Fruit fly (Drosophila melanogaster) whole organism, embryonic: Measurements from ENCODE around the gene nmo.

Source experiments
- Antp ChIP-seq: fragments of 200-800 bp; sonication (Bioruptor generic); optimal IDR thresholded peaks from 3 replicates; lab custom pipeline; 2016; ENCODE audit warnings: missing biosample characterization, missing genetic modification characterization
- CG10209 ChIP-seq: fragments of 200-800 bp; sonication (Bioruptor generic); optimal IDR thresholded peaks from 3 replicates; lab custom pipeline; 2017; ENCODE audit warnings: missing biosample characterization, mild to moderate bottlenecking, missing genetic modification characterization, missing genetic modification reagents
- CG10431 ChIP-seq: fragments of 200-800 bp; sonication (Bioruptor generic); optimal IDR thresholded peaks from 3 replicates; lab custom pipeline; 2018; ENCODE audit warnings: missing biosample characterization, mild to moderate bottlenecking, missing genetic modification characterization
- CG11456 ChIP-seq: fragments of 200-800 bp; sonication (Bioruptor generic); IDR thresholded peaks from 3 replicates; pipeline ENCODE4 v1.3.6; 2022; ENCODE audit warnings: missing biosample characterization, missing genetic modification characterization
- CG11696 ChIP-seq: fragments of 200-800 bp; sonication (Bioruptor generic); IDR thresholded peaks from 2 replicates; pipeline ENCODE4 v1.3.6; 2022; ENCODE audit warnings: missing biosample characterization, missing genetic modification characterization
- CG1529 ChIP-seq: fragments of 200-800 bp; sonication (Bioruptor generic); optimal IDR thresholded peaks from 3 replicates; lab custom pipeline; 2018; ENCODE audit warnings: missing biosample characterization, missing genetic modification characterization
- CG17328 ChIP-seq: fragments of 200-800 bp; sonication (Bioruptor generic); IDR thresholded peaks from 2 replicates; pipeline ENCODE4 v1.3.6; 2022; ENCODE audit warnings: missing biosample characterization, missing genetic modification characterization
- CG18476 ChIP-seq: fragments of 200-800 bp; sonication (Bioruptor generic); optimal IDR thresholded peaks from 2 replicates; lab custom pipeline; 2016; ENCODE audit warnings: missing biosample characterization, mild to moderate bottlenecking, missing genetic modification characterization
- CG31388 ChIP-seq: fragments of 200-800 bp; sonication (Bioruptor generic); optimal IDR thresholded peaks from 2 replicates; lab custom pipeline; 2016; ENCODE audit warnings: missing biosample characterization, missing genetic modification characterization
- CG34376 ChIP-seq: fragments of 200-800 bp; sonication (Bioruptor generic); optimal IDR thresholded peaks from 2 replicates; lab custom pipeline; 2018; ENCODE audit warnings: missing biosample characterization, mild to moderate bottlenecking, missing genetic modification characterization
- CG34422 ChIP-seq: fragments of 200-800 bp; sonication (Bioruptor generic); IDR thresholded peaks from 3 replicates; pipeline ENCODE4 v1.3.6; 2022; ENCODE audit warnings: missing biosample characterization, missing genetic modification characterization
- CG6791 ChIP-seq: fragments of 200-800 bp; sonication (Bioruptor generic); IDR thresholded peaks from 3 replicates; pipeline ENCODE4 v1.3.6; 2022; ENCODE audit warnings: missing biosample characterization, missing genetic modification characterization; ENCODE audit not compliant: partially characterized antibody
- CG7357 ChIP-seq: fragments of 200-800 bp; sonication (Bioruptor generic); IDR thresholded peaks from 3 replicates; pipeline ENCODE4 v1.3.6; 2022; ENCODE audit warnings: missing biosample characterization, missing genetic modification characterization
- CG8359 ChIP-seq: fragments of 200-800 bp; sonication (Bioruptor generic); optimal IDR thresholded peaks from 2 replicates; lab custom pipeline; 2017; ENCODE audit warnings: missing biosample characterization, mild to moderate bottlenecking, missing genetic modification characterization, borderline replicate concordance
- CkIIα-i1 ChIP-seq: fragments of 200-800 bp; sonication (Bioruptor generic); IDR thresholded peaks from 2 replicates; pipeline ENCODE4 v1.3.6; 2022; ENCODE audit warnings: missing biosample characterization, missing genetic modification characterization
- CrebB ChIP-seq: fragments of 200-800 bp; sonication (Bioruptor generic); optimal IDR thresholded peaks from 3 replicates; lab custom pipeline; 2018; ENCODE audit warnings: missing biosample characterization, mild to moderate bottlenecking, missing genetic modification characterization
- Dad ChIP-seq: fragments of 200-800 bp; sonication (Bioruptor generic); optimal IDR thresholded peaks from 3 replicates; lab custom pipeline; 2016; ENCODE audit warnings: missing biosample characterization, missing genetic modification characterization
- Dek ChIP-seq: fragments of 200-800 bp; sonication (Bioruptor generic); optimal IDR thresholded peaks from 3 replicates; lab custom pipeline; 2019; ENCODE audit warnings: missing biosample characterization, mild to moderate bottlenecking, missing genetic modification characterization, moderate library complexity
- ERR ChIP-seq: fragments of 200-800 bp; sonication (Bioruptor generic); optimal IDR thresholded peaks from 2 replicates; lab custom pipeline; 2016; ENCODE audit warnings: missing biosample characterization, missing genetic modification characterization
- Ets65A ChIP-seq: fragments of 200-800 bp; sonication (Bioruptor generic); peaks from one replicate; lab custom pipeline; 2016; ENCODE audit warnings: missing biosample characterization, missing genetic modification characterization
- MBD-R2 ChIP-seq: fragments of 200-800 bp; sonication (Bioruptor generic); IDR thresholded peaks from 2 replicates; pipeline ENCODE4 v1.3.6; 2022; ENCODE audit warnings: missing biosample characterization, missing genetic modification characterization
- Mad ChIP-seq: fragments of 200-800 bp; sonication (Bioruptor generic); optimal IDR thresholded peaks from 2 replicates; lab custom pipeline; 2016; ENCODE audit warnings: missing biosample characterization, missing genetic modification characterization
- Max ChIP-seq: fragments of 200-800 bp; sonication (Bioruptor generic); optimal IDR thresholded peaks from 2 replicates; lab custom pipeline; 2016; ENCODE audit warnings: missing biosample characterization, mild to moderate bottlenecking, missing genetic modification characterization
- Mes4 ChIP-seq: fragments of 200-800 bp; sonication (Bioruptor generic); optimal IDR thresholded peaks from 2 replicates; lab custom pipeline; 2016; ENCODE audit warnings: missing biosample characterization, missing genetic modification characterization
- Oaz ChIP-seq: fragments of 200-800 bp; sonication (Bioruptor generic); IDR thresholded peaks from 2 replicates; pipeline ENCODE4 v1.3.6; 2022; ENCODE audit warnings: missing biosample characterization, missing genetic modification characterization
- Opbp ChIP-seq: fragments of 200-800 bp; sonication (Bioruptor generic); IDR thresholded peaks from 3 replicates; pipeline ENCODE4 v1.3.6; 2022; ENCODE audit warnings: missing biosample characterization, missing genetic modification characterization; ENCODE audit not compliant: partially characterized antibody
- Poxn ChIP-seq: fragments of 200-800 bp; sonication (Bioruptor generic); IDR thresholded peaks from 2 replicates; pipeline ENCODE4 v1.3.6; 2022; ENCODE audit warnings: missing biosample characterization, missing genetic modification characterization
- Rfx ChIP-seq: fragments of 200-800 bp; sonication (Bioruptor generic); IDR thresholded peaks from 2 replicates; pipeline ENCODE4 v1.3.6; 2022; ENCODE audit warnings: missing biosample characterization, missing genetic modification characterization
- Six4 ChIP-seq: fragments of 200-800 bp; sonication (Bioruptor generic); optimal IDR thresholded peaks from 2 replicates; lab custom pipeline; 2016; ENCODE audit warnings: missing biosample characterization, missing genetic modification characterization
- Sox100B ChIP-seq: fragments of 200-800 bp; sonication (Bioruptor generic); optimal IDR thresholded peaks from 3 replicates; lab custom pipeline; 2018; ENCODE audit warnings: missing biosample characterization, mild to moderate bottlenecking, missing genetic modification characterization
- Sry-β ChIP-seq: fragments of 200-800 bp; sonication (Bioruptor generic); optimal IDR thresholded peaks from 2 replicates; lab custom pipeline; 2018; ENCODE audit warnings: missing biosample characterization, mild to moderate bottlenecking, missing genetic modification characterization, moderate library complexity
- Ssrp ChIP-seq: fragments of 200-800 bp; sonication (Bioruptor generic); optimal IDR thresholded peaks from 2 replicates; lab custom pipeline; 2018; ENCODE audit warnings: missing biosample characterization, mild to moderate bottlenecking, missing genetic modification characterization, moderate library complexity
- aop ChIP-seq: fragments of 200-800 bp; sonication (Bioruptor generic); IDR thresholded peaks from 2 replicates; pipeline ENCODE4 v1.3.6; 2022; ENCODE audit warnings: missing biosample characterization, missing genetic modification characterization
- ato ChIP-seq: fragments of 200-800 bp; sonication (Bioruptor generic); IDR thresholded peaks from 2 replicates; pipeline ENCODE4 v1.3.6; 2022; ENCODE audit warnings: missing biosample characterization, missing genetic modification characterization; ENCODE audit not compliant: partially characterized antibody
- cas ChIP-seq: fragments of 200-800 bp; sonication (Bioruptor generic); IDR thresholded peaks from 2 replicates; pipeline ENCODE4 v1.3.6; 2022; ENCODE audit warnings: missing biosample characterization, missing genetic modification characterization
- cato ChIP-seq: fragments of 200-800 bp; sonication (Bioruptor generic); optimal IDR thresholded peaks from 2 replicates; lab custom pipeline; 2016; ENCODE audit warnings: missing biosample characterization, missing genetic modification characterization, borderline replicate concordance
- emc ChIP-seq: fragments of 200-800 bp; sonication (Bioruptor generic); optimal IDR thresholded peaks from 2 replicates; lab custom pipeline; 2016; ENCODE audit warnings: missing biosample characterization, missing genetic modification characterization
- ewg ChIP-seq: fragments of 200-800 bp; sonication (Bioruptor generic); optimal IDR thresholded peaks from 3 replicates; lab custom pipeline; 2017; ENCODE audit warnings: mild to moderate bottlenecking, missing biosample characterization, missing genetic modification reagents, missing genetic modification characterization
- fu2 ChIP-seq: fragments of 200-800 bp; sonication (Bioruptor generic); optimal IDR thresholded peaks from 2 replicates; lab custom pipeline; 2016; ENCODE audit warnings: missing biosample characterization, missing genetic modification characterization
- jing ChIP-seq: fragments of 200-800 bp; sonication (Bioruptor generic); optimal IDR thresholded peaks from 2 replicates; lab custom pipeline; 2018; ENCODE audit warnings: missing biosample characterization, mild to moderate bottlenecking, missing genetic modification characterization
- kay ChIP-seq: fragments of 200-800 bp; sonication (Bioruptor generic); optimal IDR thresholded peaks from 2 replicates; lab custom pipeline; 2016; ENCODE audit warnings: missing biosample characterization, missing genetic modification characterization
- lmd ChIP-seq: fragments of 200-800 bp; sonication (Bioruptor generic); IDR thresholded peaks from 2 replicates; pipeline ENCODE4 v1.3.6; 2022; ENCODE audit warnings: missing biosample characterization, missing genetic modification characterization
- nerfin-1 ChIP-seq: fragments of 200-800 bp; sonication (Bioruptor generic); optimal IDR thresholded peaks from 3 replicates; lab custom pipeline; 2019; ENCODE audit warnings: missing biosample characterization, mild to moderate bottlenecking, missing genetic modification characterization, moderate library complexity
- otp ChIP-seq: fragments of 200-800 bp; sonication (Bioruptor generic); IDR thresholded peaks from 3 replicates; pipeline ENCODE4, ENCODE4 v1.3.6; 2022; ENCODE audit warnings: missing biosample characterization, missing genetic modification characterization
- p53 ChIP-seq: fragments of 200-800 bp; sonication (Bioruptor generic); optimal IDR thresholded peaks from 2 replicates; lab custom pipeline; 2016; ENCODE audit warnings: missing biosample characterization, missing genetic modification characterization
- prd ChIP-seq, 3 experiments: fragments of >200 bp in 2 of 3; fragments of 200-800 bp in 1 of 3; sonication (Bioruptor generic) in 1 of 3; optimal IDR thresholded peaks in 2 of 3; IDR thresholded peaks in 1 of 3; 2 replicates in 2 of 3; 3 replicates in 1 of 3; pipeline versions ENCODE4 v1.3.6 to Lab custom; 2017 to 2022; ENCODE audit warnings: missing biosample characterization in 1 of 3, missing genetic modification characterization in 1 of 3
- seq ChIP-seq: fragments of 200-800 bp; sonication (Bioruptor generic); IDR thresholded peaks from 2 replicates; pipeline ENCODE4 v1.3.6; 2022; ENCODE audit warnings: missing biosample characterization, missing genetic modification characterization
- sr ChIP-seq: fragments of 200-800 bp; sonication (Bioruptor generic); IDR thresholded peaks from 3 replicates; pipeline ENCODE4 v1.3.6; 2022; ENCODE audit warnings: missing biosample characterization, missing genetic modification characterization

Gene nmo

dm6 chr3L:8063214-8064156 lies 84.6 kb downstream of the nmo start, which contains the start of gene Sarm (continued):
- TF ChIP-seq CkIIα-i1 (GFP tag; lab: Robert Waterston, UW) (no peak), Poxn (no peak), CG10209 (GFP tag; lab: Kevin White, UChicago) (peak; percentile 3), CG11696 (GFP tag; lab: Robert Waterston, UW) (no peak), CG7357 (no peak), cas (no peak), Six4 (GFP tag; lab: Kevin White, UChicago) (peak; percentile 52), CG11456 (no peak), Dek (peak; percentile 56), prd (optimal IDR thresholded peaks at IDR 0.05; lab: Kevin White, UChicago) (no peak), prd (GFP tag; IDR thresholded peaks at IDR 0.05; lab: Robert Waterston, UW) (peak; percentile 23; the same call in 1 of the 3 replicates), Sox100B (peak; percentile 68), Mes4 (GFP tag; lab: Kevin White, UChicago) (no peak), p53 (GFP tag; lab: Kevin White, UChicago) (no peak), seq (GFP tag; lab: Robert Waterston, UW) (0 out of 2 replicates have a peak, but pooled peaks have one; percentile 26), CG34376 (no peak), aop (no peak), CG31388 (no peak), CrebB (tag; lab: Kevin White, UChicago) (no peak), ato (GFP tag; lab: Robert Waterston, UW) (no peak), MBD-R2 (GFP tag; lab: Robert Waterston, UW) (0 out of 2 replicates have a peak, but pooled peaks have one; percentile 16), Antp (no peak), CG10431 (GFP tag; lab: Kevin White, UChicago) (no peak), jing (GFP tag; lab: Kevin White, UChicago) (no peak), Rfx (GFP tag; lab: Robert Waterston, UW) (peak; percentile 39; the same call in 1 of the 2 replicates), ewg (peak; percentile 28), fu2 (GFP tag; lab: Kevin White, UChicago) (no peak), CG8359 (peak; percentile 44), nerfin-1 (tag; lab: Kevin White, UChicago) (peak; percentile 16), Sry-β (GFP tag; lab: Kevin White, UChicago) (peak; percentile 93), Max (GFP tag; lab: Kevin White, UChicago) (peak; percentile 44), emc (GFP tag; lab: Kevin White, UChicago) (no peak), ERR (GFP tag; lab: Kevin White, UChicago) (no peak), Oaz (GFP tag; lab: Robert Waterston, UW) (no peak), CG17328 (GFP tag; lab: Robert Waterston, UW) (0 out of 2 replicates have a peak, but pooled peaks have one; percentile 18), CG34422 (GFP tag; lab: Robert Waterston, UW) (no peak; the same call in 2 of the 3 replicates), otp (GFP tag; lab: Robert Waterston, UW) (no peak), Ssrp (tag; lab: Kevin White, UChicago) (peak; percentile 30), kay (GFP tag; lab: Kevin White, UChicago) (no peak), CG6791 (GFP tag; lab: Robert Waterston, UW) (no peak), CG18476 (peak; percentile 12), lmd (GFP tag; lab: Robert Waterston, UW) (peak; percentile 27; the same call in 1 of the 2 replicates), Ets65A (GFP tag; lab: Kevin White, UChicago) (no peak), cato (GFP tag; lab: Kevin White, UChicago) (no peak), CG1529 (peak; percentile 70), sr (GFP tag; lab: Robert Waterston, UW) (peak; percentile 72), Mad (no peak), Opbp (GFP tag; lab: Robert Waterston, UW) (0 out of 3 replicates have a peak, but pooled peaks have one; percentile 45), Dad (GFP tag; lab: Kevin White, UChicago) (no peak)
